Worm (Caenorhabditis elegans) whole organism, L1 larva: Measurements from ENCODE around the gene F47F2.1.

Experiments used
- C04F5.9 ChIP-seq: sonication (generic microtip); optimal IDR thresholded peaks from 2 replicates; lab custom pipeline; 2016; ENCODE audit warnings: missing genetic modification characterization, missing compliant biosample characterization
- C16A3.4 ChIP-seq: fragments of 150-350 bp; optimal IDR thresholded peaks from 2 replicates; lab custom pipeline; 2014; ENCODE audit warnings: missing biosample characterization, missing genetic modification characterization
- C34B4.2 ChIP-seq: sonication (generic microtip); optimal IDR thresholded peaks from 2 replicates; lab custom pipeline; 2017; ENCODE audit warnings: mild to moderate bottlenecking, missing genetic modification characterization, missing compliant biosample characterization
- aha-1 ChIP-seq: fragments of 150-350 bp; optimal IDR thresholded peaks from 2 replicates; lab custom pipeline; 2014; ENCODE audit warnings: missing biosample characterization, missing genetic modification characterization
- ama-1 ChIP-seq: fragments of 150-350 bp; optimal IDR thresholded peaks from 2 replicates; lab custom pipeline; 2014
- ces-1 ChIP-seq: fragments of 150-350 bp; optimal IDR thresholded peaks from 2 replicates; lab custom pipeline; 2014; ENCODE audit warnings: missing biosample characterization, missing genetic modification reagents, missing genetic modification characterization
- efl-1 ChIP-seq, 4 experiments: fragments of 150-350 bp; optimal IDR thresholded peaks in 3 of 4; peaks in 1 of 4; 1 replicate in 1 of 4; 2 replicates in 3 of 4; lab custom pipeline; 2014; ENCODE audit warnings: missing biosample characterization in 2 of 4, missing genetic modification characterization in 2 of 4, missing genetic modification reagents in 2 of 4
- efl-3 ChIP-seq: fragments of 200-800 bp; sonication (Bioruptor generic); optimal IDR thresholded peaks from 2 replicates; lab custom pipeline; 2018; ENCODE audit warnings: mild to moderate bottlenecking, missing genetic modification characterization, missing compliant biosample characterization
- egl-13 ChIP-seq: sonication (generic microtip); optimal IDR thresholded peaks from 2 replicates; lab custom pipeline; 2016; ENCODE audit warnings: missing genotype, missing genetic modification reagents, missing genetic modification characterization, missing compliant biosample characterization
- elt-3 ChIP-seq, 6 experiments: fragments of 150-350 bp in 1 of 6; sonication (generic microtip); optimal IDR thresholded peaks; 2 replicates each; lab custom pipeline; 2017 to 2018; ENCODE audit warnings: missing biosample characterization in 6 of 6, missing genetic modification characterization in 6 of 6, inconsistent platforms in 1 of 6
- fkh-10 ChIP-seq: sonication (generic microtip); optimal IDR thresholded peaks from 2 replicates; lab custom pipeline; 2017; ENCODE audit warnings: missing biosample characterization, missing genetic modification reagents, missing genetic modification characterization
- fos-1 ChIP-seq: fragments of 150-350 bp; optimal IDR thresholded peaks from 2 replicates; lab custom pipeline; 2014; ENCODE audit warnings: missing biosample characterization, missing genetic modification characterization
- hlh-17 ChIP-seq: fragments of 200-800 bp; sonication (Bioruptor generic); optimal IDR thresholded peaks from 2 replicates; lab custom pipeline; 2018; ENCODE audit warnings: missing genetic modification characterization, mild to moderate bottlenecking, missing compliant biosample characterization, moderate library complexity, borderline replicate concordance
- irx-1 ChIP-seq: sonication (generic microtip); optimal IDR thresholded peaks from 2 replicates; lab custom pipeline; 2016; ENCODE audit warnings: missing genetic modification characterization, missing compliant biosample characterization
- isw-1 ChIP-seq: fragments of 200-800 bp; sonication (Bioruptor generic); IDR thresholded peaks from 2 replicates; pipeline ENCODE4 v1.3.6; 2022; ENCODE audit warnings: missing genetic modification characterization, missing compliant biosample characterization
- jun-1 ChIP-seq: fragments of 150-350 bp; optimal IDR thresholded peaks from 2 replicates; lab custom pipeline; 2014; ENCODE audit warnings: missing biosample characterization, missing genetic modification reagents, missing genetic modification characterization
- lin-13 ChIP-seq: fragments of 150-350 bp; optimal IDR thresholded peaks from 2 replicates; lab custom pipeline; 2014; ENCODE audit warnings: missing biosample characterization, missing genetic modification reagents, missing genetic modification characterization
- lin-15B ChIP-seq: fragments of 150-350 bp; sonication (generic microtip); optimal IDR thresholded peaks from 3 replicates; lab custom pipeline; 2014; ENCODE audit warnings: missing biosample characterization, missing genetic modification characterization
- lin-35 ChIP-seq, 2 experiments: fragments of 150-350 bp; optimal IDR thresholded peaks; 2 replicates each; lab custom pipeline; 2014; ENCODE audit warnings: missing biosample characterization in 2 of 2, missing genetic modification characterization in 2 of 2, missing genetic modification reagents in 2 of 2
- lin-39 ChIP-seq: fragments of 150-350 bp; optimal IDR thresholded peaks from 2 replicates; lab custom pipeline; 2014; ENCODE audit warnings: missing biosample characterization, missing genetic modification reagents, missing genetic modification characterization
- lir-3 ChIP-seq: sonication (generic microtip); optimal IDR thresholded peaks from 2 replicates; lab custom pipeline; 2016; ENCODE audit warnings: mild to moderate bottlenecking, missing genetic modification characterization, moderate library complexity, missing compliant biosample characterization; ENCODE audit not compliant: poor library complexity
- mef-2 ChIP-seq: fragments of 150-350 bp; optimal IDR thresholded peaks from 2 replicates; lab custom pipeline; 2014; ENCODE audit warnings: missing biosample characterization, missing genetic modification characterization
- nhr-11 ChIP-seq: fragments of 150-350 bp; optimal IDR thresholded peaks from 2 replicates; lab custom pipeline; 2014; ENCODE audit warnings: missing biosample characterization, missing genetic modification characterization
- nhr-20 ChIP-seq: sonication (generic microtip); optimal IDR thresholded peaks from 2 replicates; lab custom pipeline; 2016; ENCODE audit warnings: mild to moderate bottlenecking, missing genetic modification characterization, missing compliant biosample characterization
- nhr-237 ChIP-seq: fragments of 150-350 bp; optimal IDR thresholded peaks from 2 replicates; lab custom pipeline; 2014; ENCODE audit warnings: missing biosample characterization, missing genetic modification characterization
- nhr-28 ChIP-seq: fragments of 150-350 bp; optimal IDR thresholded peaks from 2 replicates; lab custom pipeline; 2014; ENCODE audit warnings: missing biosample characterization, missing genetic modification characterization
- nhr-71 ChIP-seq: sonication (generic microtip); optimal IDR thresholded peaks from 2 replicates; lab custom pipeline; 2016; ENCODE audit warnings: mild to moderate bottlenecking, missing genetic modification characterization, moderate library complexity, missing compliant biosample characterization
- nhr-85 ChIP-seq: sonication (generic microtip); peaks from one replicate; lab custom pipeline; 2016; ENCODE audit warnings: missing genetic modification characterization, inconsistent platforms, missing compliant biosample characterization
- pax-3 ChIP-seq: fragments of 200-800 bp; sonication (Bioruptor generic); optimal IDR thresholded peaks from 2 replicates; lab custom pipeline; 2018; ENCODE audit warnings: mild to moderate bottlenecking, missing genetic modification characterization, moderate library complexity, missing compliant biosample characterization
- rnt-1 ChIP-seq: sonication (generic microtip); optimal IDR thresholded peaks from 2 replicates; lab custom pipeline; 2016; ENCODE audit warnings: mild to moderate bottlenecking, missing genetic modification characterization, moderate library complexity, missing compliant biosample characterization
- snu-23 ChIP-seq: sonication (generic microtip); optimal IDR thresholded peaks from 2 replicates; lab custom pipeline; 2016; ENCODE audit warnings: missing genetic modification characterization, missing compliant biosample characterization
- sptf-1 ChIP-seq: fragments of 150-350 bp; optimal IDR thresholded peaks from 2 replicates; lab custom pipeline; 2014; ENCODE audit warnings: missing biosample characterization, missing genetic modification characterization
- sup-37 ChIP-seq: fragments of 200-800 bp; sonication (Bioruptor generic); optimal IDR thresholded peaks from 2 replicates; lab custom pipeline; 2018; ENCODE audit warnings: mild to moderate bottlenecking, missing genetic modification characterization, missing compliant biosample characterization
- tbx-2 ChIP-seq: sonication (generic microtip); optimal IDR thresholded peaks from 2 replicates; lab custom pipeline; 2016; ENCODE audit warnings: missing genetic modification characterization, missing compliant biosample characterization
- tlp-1 ChIP-seq: fragments of 150-350 bp; optimal IDR thresholded peaks from 2 replicates; lab custom pipeline; 2014; ENCODE audit warnings: missing biosample characterization, missing genetic modification characterization
- vab-15 ChIP-seq: sonication (generic microtip); optimal IDR thresholded peaks from 2 replicates; lab custom pipeline; 2017; ENCODE audit warnings: missing genotype, mild to moderate bottlenecking, missing genetic modification characterization, missing compliant biosample characterization
- xbp-1 ChIP-seq: sonication (generic microtip); optimal IDR thresholded peaks from 2 replicates; lab custom pipeline; 2016; ENCODE audit warnings: missing genetic modification characterization, missing compliant biosample characterization
- zip-4 ChIP-seq: fragments of 200-800 bp; sonication (Bioruptor generic); optimal IDR thresholded peaks from 2 replicates; lab custom pipeline; 2018; ENCODE audit warnings: mild to moderate bottlenecking, missing genetic modification characterization, moderate library complexity, missing compliant biosample characterization
- ztf-11 ChIP-seq, 2 experiments: sonication (generic microtip); optimal IDR thresholded peaks; 2 replicates each; lab custom pipeline; 2016 to 2017; ENCODE audit warnings: missing genetic modification characterization in 2 of 2, missing biosample characterization in 1 of 2, missing compliant biosample characterization in 1 of 2

Gene F47F2.1

DNA sequence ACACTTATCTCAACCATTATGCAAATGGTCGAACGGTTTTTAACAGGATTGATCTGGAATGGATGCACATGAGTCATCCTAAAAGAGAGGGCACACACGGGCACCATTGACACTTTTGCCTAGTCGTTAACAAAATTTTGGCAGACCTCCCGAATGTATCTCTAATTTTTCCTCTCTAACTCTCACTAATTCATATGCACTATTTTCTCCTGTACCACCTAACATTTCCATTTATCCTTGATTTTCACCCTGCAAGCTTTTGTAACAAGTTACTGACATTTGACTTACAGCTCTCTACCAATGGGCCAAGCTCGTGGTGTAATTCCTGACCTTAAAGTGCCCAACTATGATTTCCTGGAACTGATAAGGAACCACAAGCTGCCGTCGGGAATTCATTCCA lies 38.7 kb downstream of the F47F2.1 start, which contains the start of gene T22B2.3:
TSS of gene T22B2.3 (plus strand) at position 301 of the 400 bp plus-strand sequence.
- TF ChIP-seq jun-1 (tag; lab: Kevin White, UChicago) (no peak), fkh-10 (GFP tag; lab: Kevin White, UChicago) (no peak), sptf-1 (no peak), lin-13 (GFP tag; lab: Kevin White, UChicago) (no peak), C04F5.9 (tag; lab: Kevin White, UChicago) (no peak), sup-37 (GFP tag; lab: Kevin White, UChicago) (no peak), C34B4.2 (no peak), lir-3 (no peak), zip-4 (no peak), nhr-85 (no peak), nhr-28 (tag; lab: Kevin White, UChicago) (no peak), ztf-11 (tag; optimal IDR thresholded peaks at IDR 0.05; lab: Kevin White, UChicago) (no peak), lin-39 (no peak), tlp-1 (tag; lab: Kevin White, UChicago) (no peak), aha-1 (tag; lab: Kevin White, UChicago) (no peak), isw-1 (GFP tag; lab: Robert Waterston, UW) (no peak), snu-23 (no peak), xbp-1 (no peak), nhr-11 (tag; lab: Kevin White, UChicago) (no peak)
- TF ChIP-seq, all 84 proteins: peak for 0

ce11 chrX:3918182-3918581 lies 39.8 kb downstream of the F47F2.1 start:
- TF ChIP-seq nhr-237 (tag; lab: Kevin White, UChicago) (no peak), hlh-17 (GFP tag; lab: Kevin White, UChicago) (no peak), nhr-11 (tag; lab: Kevin White, UChicago) (no peak), lin-35 (GFP tag; optimal IDR thresholded peaks at IDR 0.05; lab: Kevin White, UChicago) (no peak)
- TF ChIP-seq, all 84 proteins: peak for 0

- no peak for TF ChIP-seq tbx-2 (tag; lab: Kevin White, UChicago)
- TF ChIP-seq irx-1 (tag; lab: Kevin White, UChicago) = no peak
- TF ChIP-seq ama-1 (lab: Kevin White, UChicago) = no peak
- TF ChIP-seq elt-3 (tag; optimal IDR thresholded peaks at IDR 0.05; lab: Kevin White, UChicago) = no peak
- no peak for TF ChIP-seq nhr-71
- no peak for TF ChIP-seq efl-1 (optimal IDR thresholded peaks at IDR 0.05; lab: Kevin White, UChicago)
- no peak for TF ChIP-seq efl-1 (GFP tag; optimal IDR thresholded peaks at IDR 0.05 in 1 of 2; lab: Kevin White, UChicago)
- TF ChIP-seq lin-15B (tag; lab: Kevin White, UChicago) = no peak
- no peak for TF ChIP-seq isw-1 (GFP tag; lab: Robert Waterston, UW)
- TF ChIP-seq ces-1 = no peak
- TF ChIP-seq snu-23 = no peak
- TF ChIP-seq egl-13 = no peak
- TF ChIP-seq fos-1 (tag; lab: Kevin White, UChicago) = no peak
These were observed 41.4 kb downstream of the F47F2.1 start for ce11 chrX:3919689-3920088.

- TF ChIP-seq nhr-28 (tag; lab: Kevin White, UChicago) (no peak), nhr-20 (no peak), rnt-1 (tag; lab: Kevin White, UChicago) (no peak), vab-15 (no peak), efl-3 (GFP tag; lab: Kevin White, UChicago) (no peak), pax-3 (tag; lab: Kevin White, UChicago) (no peak), lin-15B (tag; lab: Kevin White, UChicago) (no peak), C16A3.4 (tag; lab: Kevin White, UChicago) (no peak), lin-35 (GFP tag; optimal IDR thresholded peaks at IDR 0.05; lab: Kevin White, UChicago) (no peak), ama-1 (lab: Kevin White, UChicago) (no peak), mef-2 (tag; lab: Kevin White, UChicago) (no peak)
These were observed 41.8 kb downstream of the F47F2.1 start, which contains the start of gene T22B2.2 for ce11 chrX:3920101-3920500. TSS of gene T22B2.2 (plus strand) at chrX:3920401.
